Worm (Caenorhabditis elegans) whole organism, L1 larva: ENCODE measurements around the gene clec-82.

ENCODE experiments used
- mep-1 ChIP-seq: fragments of 150-350 bp; optimal IDR thresholded peaks from 2 replicates; lab custom pipeline; 2014; ENCODE audit warnings: missing biosample characterization, missing genetic modification characterization
- nhr-237 ChIP-seq: fragments of 150-350 bp; optimal IDR thresholded peaks from 2 replicates; lab custom pipeline; 2014; ENCODE audit warnings: missing biosample characterization, missing genetic modification characterization

ce11 chrIV:2793956-2794355 is 41.5 kb upstream of the clec-82 start:
- TF ChIP-seq nhr-237 (tag; lab: Kevin White, UChicago) (no peak), mep-1 (tag; lab: Kevin White, UChicago) (no peak)
